Fruit fly (Drosophila melanogaster) whole organism, prepupa: Measurements from ENCODE around the gene CG5418.

Experiments used
- CG10669 ChIP-seq: fragments of 200-800 bp; sonication (Bioruptor generic); optimal IDR thresholded peaks from 3 replicates; lab custom pipeline; 2018; ENCODE audit warnings: missing biosample characterization, mild to moderate bottlenecking, missing genetic modification characterization, moderate library complexity
- CG11902 ChIP-seq: fragments of 200-800 bp; sonication (Bioruptor generic); optimal IDR thresholded peaks from 3 replicates; lab custom pipeline; 2016; ENCODE audit warnings: missing biosample characterization, missing genetic modification characterization
- CG15336 ChIP-seq: fragments of 200-800 bp; sonication (Bioruptor generic); IDR thresholded peaks from 2 replicates; pipeline ENCODE4 v1.3.6; 2022; ENCODE audit warnings: missing biosample characterization, missing genetic modification characterization
- CG3032 ChIP-seq: fragments of 200-800 bp; optimal IDR thresholded peaks from 2 replicates; lab custom pipeline; 2019; ENCODE audit warnings: missing biosample characterization, mild to moderate bottlenecking, missing genetic modification characterization, moderate library complexity
- CG31627 ChIP-seq: fragments of 200-800 bp; sonication (Bioruptor generic); optimal IDR thresholded peaks from 3 replicates; lab custom pipeline; 2016; ENCODE audit warnings: missing biosample characterization, missing genetic modification characterization
- CG32006 ChIP-seq: fragments of 200-800 bp; sonication (Bioruptor generic); optimal IDR thresholded peaks from 3 replicates; lab custom pipeline; 2017; ENCODE audit warnings: missing biosample characterization, mild to moderate bottlenecking, missing genetic modification characterization
- CG34406 ChIP-seq: fragments of 200-800 bp; sonication (Bioruptor generic); optimal IDR thresholded peaks from 3 replicates; lab custom pipeline; 2016; ENCODE audit warnings: missing biosample characterization, missing genetic modification characterization
- CG6276 ChIP-seq: fragments of 200-800 bp; sonication (Bioruptor generic); optimal IDR thresholded peaks from 2 replicates; lab custom pipeline; 2017; ENCODE audit warnings: missing biosample characterization, mild to moderate bottlenecking, missing genetic modification characterization
- CG6792 ChIP-seq: fragments of 200-800 bp; sonication (Bioruptor generic); optimal IDR thresholded peaks from 3 replicates; lab custom pipeline; 2016; ENCODE audit warnings: missing biosample characterization, missing genetic modification characterization
- CG6808 ChIP-seq: fragments of 200-800 bp; sonication (Bioruptor generic); optimal IDR thresholded peaks from 3 replicates; lab custom pipeline; 2017; ENCODE audit warnings: missing biosample characterization, missing genetic modification characterization, mild to moderate bottlenecking, moderate library complexity, missing genetic modification reagents
- CG6854 ChIP-seq: fragments of 200-800 bp; sonication (Bioruptor generic); optimal IDR thresholded peaks from 2 replicates; lab custom pipeline; 2017; ENCODE audit warnings: missing biosample characterization, mild to moderate bottlenecking, missing genetic modification characterization
- CG8119 ChIP-seq: fragments of 200-800 bp; sonication (Bioruptor generic); IDR thresholded peaks from 3 replicates; pipeline ENCODE4 v1.3.6; 2022; ENCODE audit warnings: missing biosample characterization, missing genetic modification characterization
- CG8319 ChIP-seq: fragments of 200-800 bp; sonication (Bioruptor generic); optimal IDR thresholded peaks from 3 replicates; lab custom pipeline; 2016; ENCODE audit warnings: missing biosample characterization, missing genetic modification characterization
- CG8632 ChIP-seq: fragments of 200-800 bp; sonication (Bioruptor generic); optimal IDR thresholded peaks from 3 replicates; lab custom pipeline; 2016; ENCODE audit warnings: missing biosample characterization, missing genetic modification characterization
- CG9139 ChIP-seq: fragments of 200-800 bp; sonication (Bioruptor generic); optimal IDR thresholded peaks from 3 replicates; lab custom pipeline; 2017; ENCODE audit warnings: missing biosample characterization, mild to moderate bottlenecking, missing genetic modification characterization
- Eip93F ChIP-seq: fragments of 200-800 bp; sonication (Bioruptor generic); optimal IDR thresholded peaks from 2 replicates; lab custom pipeline; 2016; ENCODE audit warnings: missing biosample characterization, mild to moderate bottlenecking, missing genetic modification characterization
- Ets21C ChIP-seq: fragments of 200-800 bp; sonication (Bioruptor generic); optimal IDR thresholded peaks from 3 replicates; lab custom pipeline; 2016; ENCODE audit warnings: missing biosample characterization, missing genetic modification characterization
- Hr39 ChIP-seq: fragments of 200-800 bp; sonication (Bioruptor generic); optimal IDR thresholded peaks from 2 replicates; lab custom pipeline; 2016; ENCODE audit warnings: missing biosample characterization, missing genetic modification characterization
- Hr4 ChIP-seq: fragments of 200-800 bp; sonication (Bioruptor generic); optimal IDR thresholded peaks from 3 replicates; lab custom pipeline; 2016; ENCODE audit warnings: missing biosample characterization, missing genetic modification characterization
- Lpt ChIP-seq: fragments of 200-800 bp; sonication (Bioruptor generic); optimal IDR thresholded peaks from 3 replicates; lab custom pipeline; 2016; ENCODE audit warnings: missing biosample characterization, missing genetic modification characterization
- Met ChIP-seq: fragments of 200-800 bp; sonication (Bioruptor generic); optimal IDR thresholded peaks from 3 replicates; lab custom pipeline; 2016; ENCODE audit warnings: missing biosample characterization, missing genetic modification characterization
- Sox102F ChIP-seq: fragments of 200-800 bp; sonication (Bioruptor generic); optimal IDR thresholded peaks from 2 replicates; lab custom pipeline; 2016; ENCODE audit warnings: missing biosample characterization, mild to moderate bottlenecking, missing genetic modification characterization
- Sox14 ChIP-seq: fragments of 200-800 bp; sonication (Bioruptor generic); optimal IDR thresholded peaks from 3 replicates; lab custom pipeline; 2016; ENCODE audit warnings: missing biosample characterization, missing genetic modification characterization
- Sox15 ChIP-seq: fragments of 200-800 bp; sonication (Bioruptor generic); optimal IDR thresholded peaks from 3 replicates; lab custom pipeline; 2016; ENCODE audit warnings: missing biosample characterization, missing genetic modification characterization
- achi ChIP-seq: fragments of 200-800 bp; sonication (Bioruptor generic); optimal IDR thresholded peaks from 3 replicates; lab custom pipeline; 2016; ENCODE audit warnings: missing biosample characterization, missing genetic modification characterization
- acj6 ChIP-seq: fragments of 200-800 bp; sonication (Bioruptor generic); optimal IDR thresholded peaks from 3 replicates; lab custom pipeline; 2016; ENCODE audit warnings: missing biosample characterization, missing genetic modification characterization
- dsx ChIP-seq: fragments of 200-800 bp; optimal IDR thresholded peaks from 3 replicates; lab custom pipeline; 2019; ENCODE audit warnings: missing biosample characterization, mild to moderate bottlenecking, missing genetic modification characterization, moderate library complexity; ENCODE audit not compliant: poor library complexity, severe bottlenecking
- fkh ChIP-seq: fragments of 200-800 bp; sonication (Bioruptor generic); optimal IDR thresholded peaks from 3 replicates; lab custom pipeline; 2017; ENCODE audit warnings: missing biosample characterization, mild to moderate bottlenecking, missing genetic modification characterization, moderate library complexity
- lz ChIP-seq: fragments of 200-800 bp; sonication (Bioruptor generic); optimal IDR thresholded peaks from 3 replicates; lab custom pipeline; 2016; ENCODE audit warnings: missing biosample characterization, missing genetic modification characterization
- net ChIP-seq: fragments of 200-800 bp; sonication (Bioruptor generic); optimal IDR thresholded peaks from 3 replicates; lab custom pipeline; 2016; ENCODE audit warnings: missing biosample characterization, missing genetic modification characterization
- salr ChIP-seq, 2 experiments: fragments of 200-800 bp; sonication (Bioruptor generic); optimal IDR thresholded peaks; 3 replicates each; lab custom pipeline; 2016 to 2018; ENCODE audit warnings: missing biosample characterization in 2 of 2, missing genetic modification characterization in 2 of 2, mild to moderate bottlenecking in 1 of 2
- spab ChIP-seq: fragments of 200-800 bp; sonication (Bioruptor generic); optimal IDR thresholded peaks from 2 replicates; lab custom pipeline; 2017; ENCODE audit warnings: missing biosample characterization, mild to moderate bottlenecking, missing genetic modification characterization, missing genetic modification reagents
- ss ChIP-seq, 2 experiments: fragments of 200-800 bp; sonication (Bioruptor generic); optimal IDR thresholded peaks; 2 replicates in 1 of 2; 3 replicates in 1 of 2; lab custom pipeline; 2017 to 2018; ENCODE audit warnings: mild to moderate bottlenecking in 2 of 2, missing biosample characterization in 2 of 2, missing genetic modification characterization in 2 of 2, moderate library complexity in 1 of 2
- svp ChIP-seq: fragments of 200-800 bp; sonication (Bioruptor generic); peaks from one replicate; lab custom pipeline; 2016; ENCODE audit warnings: missing biosample characterization, missing genetic modification characterization
- vri ChIP-seq: fragments of 200-800 bp; sonication (Bioruptor generic); optimal IDR thresholded peaks from 3 replicates; lab custom pipeline; 2016; ENCODE audit warnings: missing biosample characterization, mild to moderate bottlenecking, missing genetic modification characterization

Gene CG5418

DNA sequence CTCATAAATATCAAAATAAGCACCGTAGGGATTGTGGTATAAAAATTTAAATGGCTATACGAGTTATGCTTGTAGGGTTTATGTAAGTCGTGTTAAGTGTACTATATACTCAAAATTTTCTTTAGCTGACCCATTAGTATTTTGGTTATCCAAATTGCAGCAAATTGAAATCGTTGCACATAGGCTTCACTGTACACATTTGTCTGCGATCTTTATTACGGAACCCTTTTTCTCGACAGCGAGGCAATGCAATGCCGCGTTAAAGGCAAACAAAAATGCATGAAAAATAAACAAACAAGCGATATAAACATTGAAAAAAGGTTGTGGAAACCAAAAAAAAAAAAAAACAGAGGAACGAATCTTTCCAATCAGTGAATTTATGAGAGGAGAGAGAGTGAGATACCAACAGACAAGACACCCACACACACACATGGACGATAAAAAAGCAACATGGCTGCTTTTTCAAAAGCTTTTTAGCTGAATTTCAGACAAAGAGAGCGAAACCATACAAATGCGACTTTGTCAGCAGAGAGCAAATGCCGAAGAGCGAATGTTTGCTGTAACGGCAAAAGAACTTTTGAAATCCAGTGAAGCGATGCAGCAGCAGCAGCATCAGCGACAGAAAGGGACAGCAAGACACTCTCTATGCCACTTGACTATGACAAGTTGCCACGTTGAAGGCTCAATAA is 31.0 kb upstream of the CG5418 start (continued):
- TF ChIP-seq Met (GFP tag; lab: Kevin White, UChicago) (peak; percentile 96), CG9139 (peak; percentile 94), dsx (peak; percentile 91), ss (GFP tag; optimal IDR thresholded peaks at IDR 0.05; lab: Kevin White, UChicago) (peak; percentile 93 to 96), CG6808 (GFP tag; lab: Kevin White, UChicago) (peak; percentile 95), CG8632 (peak; percentile 95), CG6854 (GFP tag; lab: Kevin White, UChicago) (peak; percentile 92), svp (GFP tag; lab: Kevin White, UChicago) (peak; percentile 99), Sox102F (GFP tag; lab: Kevin White, UChicago) (peak; percentile 98), CG34406 (GFP tag; lab: Kevin White, UChicago) (peak; percentile 97), achi (GFP tag; lab: Kevin White, UChicago) (peak; percentile 95), CG32006 (GFP tag; lab: Kevin White, UChicago) (peak; percentile 98), CG8319 (GFP tag; lab: Kevin White, UChicago) (peak; percentile 96), CG31627 (peak; percentile 98), Hr39 (GFP tag; lab: Kevin White, UChicago) (peak; percentile 99), Eip93F (peak; percentile 82), Sox15 (GFP tag; lab: Kevin White, UChicago) (peak; percentile 96), Lpt (GFP tag; lab: Kevin White, UChicago) (peak; percentile 94), fkh (peak; percentile 79), Hr4 (GFP tag; lab: Kevin White, UChicago) (peak; percentile 91)

dm6 chr2L:12483519-12483865 is 30.4 kb upstream of the CG5418 start:
- TF ChIP-seq Ets21C (GFP tag; lab: Kevin White, UChicago) (no peak), acj6 (GFP tag; lab: Kevin White, UChicago) (no peak), CG11902 (GFP tag; lab: Kevin White, UChicago) (no peak), CG3032 (tag; lab: Kevin White, UChicago) (no peak), Eip93F (no peak), vri (no peak), CG8632 (no peak), lz (GFP tag; lab: Kevin White, UChicago) (no peak), Sox14 (GFP tag; lab: Kevin White, UChicago) (no peak), achi (GFP tag; lab: Kevin White, UChicago) (no peak), CG6276 (GFP tag; lab: Kevin White, UChicago) (no peak), Sox15 (GFP tag; lab: Kevin White, UChicago) (no peak), net (GFP tag; lab: Kevin White, UChicago) (no peak)

DNA sequence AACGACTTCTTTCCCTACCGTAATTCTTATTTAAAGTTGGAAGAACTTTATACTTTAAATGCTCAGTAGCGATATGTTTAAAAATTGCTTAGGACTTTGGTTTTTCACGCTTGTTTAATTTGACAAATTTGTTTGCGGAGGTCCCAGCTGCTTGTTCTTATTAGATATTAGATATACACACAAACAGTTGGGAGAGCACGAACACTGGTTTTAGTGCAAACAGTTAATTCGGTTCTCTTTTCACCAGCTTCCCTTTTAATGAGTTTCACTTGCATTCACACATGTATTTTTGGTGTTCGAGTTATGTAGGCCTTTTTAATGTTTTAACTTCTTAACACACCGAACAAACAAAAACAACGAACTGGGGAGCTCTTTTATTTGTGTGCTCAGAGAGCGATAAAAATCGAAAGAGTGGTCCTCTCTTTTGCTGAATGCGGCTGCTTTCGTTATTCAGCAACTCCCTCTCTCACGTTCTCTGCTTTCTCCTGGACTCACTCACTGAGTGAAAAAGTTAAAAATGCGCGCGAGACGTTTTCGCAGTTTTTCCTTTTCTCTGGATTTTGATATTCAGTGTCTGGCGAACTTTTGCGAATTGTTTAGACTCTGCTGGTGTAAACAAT is 29.8 kb upstream of the CG5418 start:
- no peak for TF ChIP-seq CG6808 (GFP tag; lab: Kevin White, UChicago)
- peak; percentile 30 for TF ChIP-seq net (GFP tag; lab: Kevin White, UChicago)
- peak; percentile 6 for TF ChIP-seq dsx
- peak; percentile 69 for TF ChIP-seq fkh
- TF ChIP-seq spab (GFP tag; lab: Kevin White, UChicago), result no peak
- no peak for TF ChIP-seq CG6276 (GFP tag; lab: Kevin White, UChicago)
- TF ChIP-seq CG10669 (GFP tag; lab: Kevin White, UChicago), result no peak
- TF ChIP-seq CG15336 (GFP tag; lab: Robert Waterston, UW), result peak; percentile 62
- peak; percentile 27 for TF ChIP-seq Sox102F (GFP tag; lab: Kevin White, UChicago)
- TF ChIP-seq CG6792, result no peak
- TF ChIP-seq salr (GFP tag; optimal IDR thresholded peaks at IDR 0.05; lab: Kevin White, UChicago), result no peak
- peak; percentile 14; the same call in 1 of the 3 replicates for TF ChIP-seq CG8119
- peak; percentile 45 for TF ChIP-seq CG6854 (GFP tag; lab: Kevin White, UChicago)
- peak; percentile 27 for TF ChIP-seq vri
- peak; percentile 14 to 33 for TF ChIP-seq ss (GFP tag; optimal IDR thresholded peaks at IDR 0.05; lab: Kevin White, UChicago)
- TF ChIP-seq, all 60 proteins: peak for 9
